Worm (Caenorhabditis elegans): Measurements from ENCODE around the gene mrps-7.

DNA sequence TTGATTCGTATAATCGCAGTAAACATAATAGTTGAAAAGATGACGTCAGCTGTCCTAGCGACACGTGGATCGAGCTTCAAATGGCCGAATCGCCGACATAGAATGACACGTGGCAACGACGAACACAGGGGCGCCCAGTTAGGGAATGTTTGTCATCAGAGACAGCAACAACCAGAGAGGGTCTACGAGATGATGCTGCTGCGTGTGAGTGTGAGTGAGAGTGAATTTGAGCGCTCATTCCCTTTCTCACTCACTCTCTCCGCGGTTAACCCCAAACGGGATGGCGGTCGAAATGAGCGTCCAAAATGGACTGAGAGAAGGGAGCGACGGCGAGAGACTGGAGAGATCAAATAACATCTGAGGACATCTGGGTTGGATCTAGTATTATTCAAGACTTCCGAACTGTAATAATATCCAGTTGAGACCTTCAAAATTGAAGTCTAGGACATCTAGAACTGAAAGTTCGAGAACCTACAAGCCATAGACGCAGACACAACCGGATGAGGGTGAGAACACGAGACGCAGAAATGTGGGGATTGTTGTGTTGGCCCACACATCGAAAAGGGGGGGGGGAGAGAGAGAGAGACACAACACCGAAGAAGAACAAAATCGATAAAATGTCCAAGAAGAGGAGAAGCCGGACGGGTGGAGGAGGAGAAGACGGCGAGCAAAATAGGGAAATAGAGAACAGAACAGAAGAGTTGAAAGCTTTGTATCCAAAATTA lies 26.5 kb upstream of the mrps-7 start:
- TF ChIP-seq dao-5 (tag; optimal IDR thresholded peaks at IDR 0.05) (no peak), W03F9.2 (tag; optimal IDR thresholded peaks at IDR 0.05) (no peak), him-1 (tag; optimal IDR thresholded peaks at IDR 0.05) (peak; percentile 26)

All from whole organism, L4/young adult.